Fruit fly (Drosophila melanogaster): Measurements from ENCODE around the gene CG33641.

- TF ChIP-seq h (GFP tag; optimal IDR thresholded peaks at IDR 0.05) (no peak), dsf (GFP tag; optimal IDR thresholded peaks at IDR 0.05; ENCODE audit: borderline replicate concordance) (no peak), Hr78 (GFP tag; optimal IDR thresholded peaks at IDR 0.05) (no peak), Sp1 (GFP tag; optimal IDR thresholded peaks at IDR 0.05) (no peak), psq (GFP tag; optimal IDR thresholded peaks at IDR 0.05) (peak; percentile 69), pan (optimal IDR thresholded peaks at IDR 0.05) (no peak), CrebA (GFP tag; optimal IDR thresholded peaks at IDR 0.05; ENCODE audit: borderline replicate concordance) (no peak), foxo (GFP tag; optimal IDR thresholded peaks at IDR 0.05) (no peak), woc (GFP tag; optimal IDR thresholded peaks at IDR 0.05) (no peak), dl (GFP tag; optimal IDR thresholded peaks at IDR 0.05; ENCODE audit: insufficient read depth in 1 of 2, partially characterized antibody in 2 of 2) (peak; percentile 39 to 78), Hnf4 (GFP tag; optimal IDR thresholded peaks at IDR 0.05) (peak; percentile 39), Dif (GFP tag; optimal IDR thresholded peaks at IDR 0.05; ENCODE audit: partially characterized antibody) (peak; percentile 87)
These were observed 21.7 kb downstream of the CG33641 start for dm6 chr2L:13550488-13551033.

Data from whole organism, wandering third instar larva.